Worm (Caenorhabditis elegans): ENCODE results near the gene abcx-1.

abcx-1 gene

DNA sequence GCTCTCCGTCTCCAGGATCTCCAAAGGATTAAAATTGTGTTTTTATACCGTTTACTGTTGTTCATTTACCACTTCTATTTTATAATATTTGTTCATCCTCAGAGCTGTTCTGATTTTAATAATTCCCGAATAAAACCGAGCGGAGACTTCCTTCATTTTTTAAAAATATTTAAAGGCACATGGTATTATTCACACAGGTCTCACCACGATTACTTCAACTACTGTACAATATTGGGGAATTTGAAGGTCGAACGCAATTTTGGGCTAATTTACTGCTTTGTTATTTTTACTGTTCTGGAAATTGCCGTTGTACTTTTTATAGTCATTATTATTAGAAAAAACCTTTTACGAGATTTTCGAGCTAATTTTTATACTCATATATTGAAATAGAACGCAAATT lies 40.8 kb upstream of the abcx-1 start:
- TF ChIP-seq lsy-2 (tag; optimal IDR thresholded peaks at IDR 0.05): no peak
- no peak for TF ChIP-seq mab-5 (tag; optimal IDR thresholded peaks at IDR 0.05)
- no peak for TF ChIP-seq snpc-4 (tag; optimal IDR thresholded peaks at IDR 0.05)
- no peak for TF ChIP-seq lin-39 (tag; optimal IDR thresholded peaks at IDR 0.05)
- no peak for TF ChIP-seq sma-9 (GFP tag; optimal IDR thresholded peaks at IDR 0.05)
- no peak for TF ChIP-seq sma-9 (tag; optimal IDR thresholded peaks at IDR 0.05)
- TF ChIP-seq C34F6.9 (tag; optimal IDR thresholded peaks at IDR 0.05): no peak
- no peak for TF ChIP-seq ZK546.5 (tag; optimal IDR thresholded peaks at IDR 0.05)
- no peak for TF ChIP-seq sem-4 (tag; optimal IDR thresholded peaks at IDR 0.05)
- no peak for TF ChIP-seq nhr-77 (tag; optimal IDR thresholded peaks at IDR 0.05)
- TF ChIP-seq fos-1 (tag; optimal IDR thresholded peaks at IDR 0.05): no peak
- no peak for TF ChIP-seq alr-1 (tag; optimal IDR thresholded peaks at IDR 0.05)
- no peak for TF ChIP-seq sma-3 (GFP tag; optimal IDR thresholded peaks at IDR 0.05)
- no peak for TF ChIP-seq nhr-237 (tag; optimal IDR thresholded peaks at IDR 0.05)
- TF ChIP-seq nhr-25 (tag; optimal IDR thresholded peaks at IDR 0.05): no peak
- TF ChIP-seq ztf-1 (GFP tag; conservative IDR thresholded peaks at IDR 0.05): no peak
- no peak for TF ChIP-seq nhr-10 (tag; optimal IDR thresholded peaks at IDR 0.05)
- TF ChIP-seq unc-55 (GFP tag; optimal IDR thresholded peaks at IDR 0.05): no peak

DNA sequence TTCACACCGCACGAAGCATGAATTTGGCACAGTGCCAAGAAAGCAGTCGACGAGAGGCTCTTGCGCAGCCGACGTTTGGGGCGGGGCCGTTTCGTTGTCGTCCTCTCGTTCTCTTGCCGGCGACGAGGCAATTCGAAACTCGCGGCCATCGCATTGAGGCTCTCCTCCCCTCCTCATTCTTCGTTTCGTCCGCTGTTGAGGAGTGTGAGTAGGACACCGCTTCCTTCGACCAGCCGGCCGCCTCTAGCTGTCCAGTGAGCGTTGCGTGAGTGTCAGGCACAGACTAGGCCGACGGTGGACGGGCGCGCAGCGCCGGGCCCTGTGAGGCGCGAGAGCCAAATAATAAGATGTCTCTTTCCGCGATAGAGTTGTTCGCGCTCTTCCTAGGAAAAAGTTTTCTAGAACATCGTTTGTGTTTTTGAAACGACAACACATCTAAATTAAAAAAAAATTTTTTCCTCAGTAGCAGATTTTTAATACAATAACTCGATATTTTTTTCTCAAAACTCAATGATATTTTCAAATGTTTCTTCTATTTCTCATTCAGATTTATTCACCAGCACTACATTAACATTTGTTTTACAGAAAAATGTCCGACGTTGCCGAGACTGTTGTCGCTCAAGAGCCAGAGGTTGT lies 40.0 kb upstream of the abcx-1 start, which contains the start of the genes T28D9.11 and T28D9.1:
TSS of gene T28D9.11 (minus strand) at position 177 of the 636 bp plus-strand sequence.
TSS of gene T28D9.1 (plus strand) at position 586 of the 636 bp plus-strand sequence.
- TF ChIP-seq unc-62 (GFP tag; optimal IDR thresholded peaks at IDR 0.05) (no peak), ztf-1 (GFP tag; conservative IDR thresholded peaks at IDR 0.05) (no peak), lin-13 (GFP tag; optimal IDR thresholded peaks at IDR 0.05) (peak; percentile 19), nhr-237 (tag; optimal IDR thresholded peaks at IDR 0.05) (no peak), elt-1 (tag; optimal IDR thresholded peaks at IDR 0.05) (no peak), ztf-11 (tag; optimal IDR thresholded peaks at IDR 0.05) (no peak), nhr-21 (tag; optimal IDR thresholded peaks at IDR 0.05) (peak; percentile 45), dmd-4 (tag; optimal IDR thresholded peaks at IDR 0.05) (no peak), mbf-1 (tag; optimal IDR thresholded peaks at IDR 0.05) (no peak), lin-11 (tag; optimal IDR thresholded peaks at IDR 0.05) (peak; percentile 60), nhr-23 (tag; optimal IDR thresholded peaks at IDR 0.05) (no peak), Y55F3AM.14 (GFP tag; optimal IDR thresholded peaks at IDR 0.05) (no peak), C34F6.9 (tag; optimal IDR thresholded peaks at IDR 0.05) (peak; percentile 47), F13H6.1 (tag; optimal IDR thresholded peaks at IDR 0.05) (peak; percentile 67), alr-1 (tag; optimal IDR thresholded peaks at IDR 0.05) (no peak), lsy-2 (tag; optimal IDR thresholded peaks at IDR 0.05) (peak in 1 of 2 experiments; percentile 68), zag-1 (tag; optimal IDR thresholded peaks at IDR 0.05) (peak; percentile 40), elt-3 (tag; optimal IDR thresholded peaks at IDR 0.05) (no peak), nhr-25 (tag; optimal IDR thresholded peaks at IDR 0.05) (no peak), nhr-77 (tag; optimal IDR thresholded peaks at IDR 0.05) (no peak), aly-2 (tag; optimal IDR thresholded peaks at IDR 0.05) (no peak), sma-9 (GFP tag; optimal IDR thresholded peaks at IDR 0.05) (peak; percentile 7), sma-9 (tag; optimal IDR thresholded peaks at IDR 0.05) (no peak), nhr-129 (tag; optimal IDR thresholded peaks at IDR 0.05) (peak; percentile 82), unc-55 (GFP tag; optimal IDR thresholded peaks at IDR 0.05) (peak; percentile 66), nhr-11 (tag; optimal IDR thresholded peaks at IDR 0.05) (no peak), egl-27 (tag; optimal IDR thresholded peaks at IDR 0.05) (peak; percentile 9), ZK546.5 (tag; optimal IDR thresholded peaks at IDR 0.05) (no peak), nhr-12 (tag; optimal IDR thresholded peaks at IDR 0.05) (no peak), ztf-4 (tag; optimal IDR thresholded peaks at IDR 0.05) (no peak), snpc-4 (tag; optimal IDR thresholded peaks at IDR 0.05) (peak; percentile 94), unc-39 (tag; optimal IDR thresholded peaks at IDR 0.05) (peak; percentile 36), mdl-1 (tag; optimal IDR thresholded peaks at IDR 0.05) (peak; percentile 9 to 41), R02D3.7 (tag; optimal IDR thresholded peaks at IDR 0.05) (no peak), blmp-1 (tag; optimal IDR thresholded peaks at IDR 0.05; ENCODE audit: insufficient read depth) (no peak), ceh-82 (tag; optimal IDR thresholded peaks at IDR 0.05) (no peak), nhr-10 (tag; optimal IDR thresholded peaks at IDR 0.05) (no peak), nhr-6 (tag; optimal IDR thresholded peaks at IDR 0.05) (no peak), fos-1 (tag; optimal IDR thresholded peaks at IDR 0.05) (peak; percentile 34), crh-2 (tag; optimal IDR thresholded peaks at IDR 0.05) (peak; percentile 3), skn-1 (tag; optimal IDR thresholded peaks at IDR 0.05) (no peak), mab-5 (tag; optimal IDR thresholded peaks at IDR 0.05) (no peak), sma-3 (GFP tag; optimal IDR thresholded peaks at IDR 0.05) (no peak), ama-1 (optimal IDR thresholded peaks at IDR 0.05) (peak; percentile 23), gmeb-1 (tag; optimal IDR thresholded peaks at IDR 0.05) (no peak), lin-39 (tag; optimal IDR thresholded peaks at IDR 0.05) (no peak), ceh-16 (tag; optimal IDR thresholded peaks at IDR 0.05) (peak; percentile 5), peb-1 (tag; optimal IDR thresholded peaks at IDR 0.05) (no peak), sem-4 (tag; optimal IDR thresholded peaks at IDR 0.05) (no peak)

Data from whole organism, L2 larva.